Fruit fly (Drosophila melanogaster): ENCODE data around the gene CG6026.
A peak's percentile ranks its signal among the peaks of the same experiment; 100 is the strongest.

The CG6026 gene

DNA sequence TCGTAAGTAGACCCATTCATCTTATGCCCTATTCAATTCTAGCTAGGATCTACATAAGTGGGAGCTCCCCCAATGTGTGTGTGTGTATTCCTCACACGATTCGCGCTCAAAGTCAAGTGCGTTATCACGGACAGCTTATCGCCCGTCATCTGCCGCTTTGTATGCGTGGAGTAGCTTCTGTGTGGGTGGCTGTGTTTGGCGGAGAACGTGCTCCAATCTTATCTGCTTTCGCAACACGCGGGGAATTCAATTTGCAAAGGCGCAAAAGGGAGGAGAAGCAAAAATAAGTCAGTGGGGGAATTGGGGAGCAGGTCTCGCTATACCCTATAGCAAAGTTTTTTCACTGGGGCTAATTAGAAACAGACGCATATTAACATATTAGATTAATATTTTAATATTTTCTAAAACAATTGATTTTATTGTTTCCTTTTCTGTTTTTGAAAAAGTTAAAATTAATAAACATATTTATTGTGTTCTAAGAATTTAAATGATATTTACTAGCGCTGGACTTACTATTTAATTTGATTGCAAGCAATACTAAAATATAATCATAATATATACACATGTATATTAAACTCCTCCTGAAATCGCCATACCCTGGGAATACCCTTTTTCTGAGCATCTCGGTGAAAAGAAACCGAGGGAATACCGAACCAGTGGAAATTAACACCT, 48.1 kb upstream of the CG6026 start (continued):
- TF ChIP-seq ken (GFP tag; IDR thresholded peaks at IDR 0.05) (no peak), Taf1 (GFP tag; IDR thresholded peaks at IDR 0.05) (no peak), Elba2 (GFP tag; optimal IDR thresholded peaks at IDR 0.05) (no peak), CG9437 (GFP tag; optimal IDR thresholded peaks at IDR 0.05) (no peak), CG14441 (GFP tag; IDR thresholded peaks at IDR 0.05) (no peak), ap (GFP tag; IDR thresholded peaks at IDR 0.05) (no peak), ssp (GFP tag; IDR thresholded peaks at IDR 0.05) (no peak), slp2 (GFP tag; optimal IDR thresholded peaks at IDR 0.05) (no peak), toy (GFP tag; IDR thresholded peaks at IDR 0.05) (no peak), Dll (GFP tag; IDR thresholded peaks at IDR 0.05; ENCODE audit: partially characterized antibody) (no peak), CG10267 (tag; optimal IDR thresholded peaks at IDR 0.05) (peak; percentile 22), Pdp1 (GFP tag; optimal IDR thresholded peaks at IDR 0.05) (no peak), onecut (GFP tag; IDR thresholded peaks at IDR 0.05) (no peak), Kr (GFP tag; optimal IDR thresholded peaks at IDR 0.05) (no peak), CG3163 (GFP tag; optimal IDR thresholded peaks at IDR 0.05) (no peak), CG32532 (GFP tag; IDR thresholded peaks at IDR 0.05) (no peak; the same call in none of the 2 replicates), CG11723 (GFP tag; optimal IDR thresholded peaks at IDR 0.05) (no peak), Ravus (GFP tag; IDR thresholded peaks at IDR 0.05) (no peak), al (GFP tag; IDR thresholded peaks at IDR 0.05) (peak; percentile 69), gsb (GFP tag; IDR thresholded peaks at IDR 0.05) (no peak), gem (tag; optimal IDR thresholded peaks at IDR 0.05) (peak; percentile 71), C15 (GFP tag; IDR thresholded peaks at IDR 0.05) (no peak), CG7928 (GFP tag; optimal IDR thresholded peaks at IDR 0.05) (no peak), CG33213 (GFP tag; optimal IDR thresholded peaks at IDR 0.05) (no peak), CrebB (tag; optimal IDR thresholded peaks at IDR 0.05) (no peak), dmrt11E (tag; optimal IDR thresholded peaks at IDR 0.05) (no peak), Lim3 (GFP tag; IDR thresholded peaks at IDR 0.05) (no peak), Hmx (GFP tag; optimal IDR thresholded peaks at IDR 0.05) (no peak), row (GFP tag; IDR thresholded peaks at IDR 0.05) (peak; percentile 40; the same call in 1 of the 3 replicates), fd102C (GFP tag; optimal IDR thresholded peaks at IDR 0.05) (no peak), tgo (GFP tag; IDR thresholded peaks at IDR 0.05) (peak; percentile 18; the same call in 1 of the 3 replicates), vfl (GFP tag; optimal IDR thresholded peaks at IDR 0.05) (no peak), az2 (GFP tag; optimal IDR thresholded peaks at IDR 0.05) (no peak), trh (GFP tag; optimal IDR thresholded peaks at IDR 0.05) (no peak), nau (GFP tag; optimal IDR thresholded peaks at IDR 0.05) (no peak), phol (tag; optimal IDR thresholded peaks at IDR 0.05) (no peak), CG6272 (GFP tag; IDR thresholded peaks at IDR 0.05) (no peak), pum (GFP tag; optimal IDR thresholded peaks at IDR 0.05) (no peak), dpn (GFP tag; optimal IDR thresholded peaks at IDR 0.05) (peak in 1 of 2 experiments; percentile 15), Sry-β (GFP tag; optimal IDR thresholded peaks at IDR 0.05) (no peak), Dp (GFP tag; optimal IDR thresholded peaks at IDR 0.05) (no peak), CG10462 (GFP tag; optimal IDR thresholded peaks at IDR 0.05) (no peak), crol (GFP tag; IDR thresholded peaks at IDR 0.05) (no peak), Drgx (GFP tag; IDR thresholded peaks at IDR 0.05) (peak; percentile 42; the same call in 1 of the 2 replicates), knrl (GFP tag; IDR thresholded peaks at IDR 0.05; ENCODE audit: partially characterized antibody) (no peak), CG30403 (GFP tag; optimal IDR thresholded peaks at IDR 0.05) (peak; percentile 54), Oaz (GFP tag; IDR thresholded peaks at IDR 0.05) (no peak), CG7839 (tag; optimal IDR thresholded peaks at IDR 0.05) (peak; percentile 53), Scr (GFP tag; IDR thresholded peaks at IDR 0.05; ENCODE audit: partially characterized antibody) (no peak), Ptx1 (GFP tag; IDR thresholded peaks at IDR 0.05) (0 out of 2 replicates have a peak, but pooled peaks have one; percentile 23), CG13624 (GFP tag; optimal IDR thresholded peaks at IDR 0.05) (no peak)
